Worm (Caenorhabditis elegans) whole organism, L3 larva: ENCODE data around the gene C15C7.6.
A peak's percentile ranks its signal among the peaks of the same experiment; 100 is the strongest.

Experiments used
- R02D3.7 ChIP-seq: fragments of 150-350 bp; optimal IDR thresholded peaks from 2 replicates; lab custom pipeline; 2014; ENCODE audit warnings: missing biosample characterization, missing genetic modification characterization
- ama-1 ChIP-seq: fragments of 150-350 bp; optimal IDR thresholded peaks from 2 replicates; lab custom pipeline; 2018
- ceh-9 ChIP-seq: sonication (generic microtip); optimal IDR thresholded peaks from 2 replicates; lab custom pipeline; 2018; ENCODE audit warnings: missing biosample characterization, missing genetic modification characterization
- daf-12 ChIP-seq: fragments of 150-350 bp; optimal IDR thresholded peaks from 2 replicates; lab custom pipeline; 2014; ENCODE audit warnings: missing biosample characterization, missing genetic modification reagents, missing genetic modification characterization
- egl-27 ChIP-seq: sonication (generic microtip); optimal IDR thresholded peaks from 4 replicates; lab custom pipeline; 2017; ENCODE audit warnings: missing biosample characterization, missing genetic modification reagents, missing genetic modification characterization
- egl-5 ChIP-seq: fragments of 150-350 bp; optimal IDR thresholded peaks from 2 replicates; lab custom pipeline; 2017; ENCODE audit warnings: missing biosample characterization, missing genetic modification reagents, missing genetic modification characterization, inconsistent platforms
- elt-1 ChIP-seq: fragments of 150-350 bp; optimal IDR thresholded peaks from 2 replicates; lab custom pipeline; 2014; ENCODE audit warnings: missing biosample characterization, missing genetic modification characterization
- elt-2 ChIP-seq: sonication (generic microtip); optimal IDR thresholded peaks from 2 replicates; lab custom pipeline; 2016; ENCODE audit warnings: missing genetic modification reagents, mild to moderate bottlenecking, missing genetic modification characterization, missing compliant biosample characterization
- eor-1 ChIP-seq, 2 experiments: fragments of 150-350 bp; optimal IDR thresholded peaks; 2 replicates each; lab custom pipeline; 2014 to 2018; ENCODE audit warnings: missing biosample characterization in 2 of 2, missing genetic modification characterization in 2 of 2
- fkh-10 ChIP-seq: sonication (generic microtip); optimal IDR thresholded peaks from 2 replicates; lab custom pipeline; 2017; ENCODE audit warnings: missing biosample characterization, missing genetic modification reagents, missing genetic modification characterization
- fkh-2 ChIP-seq: fragments of 150-350 bp; optimal IDR thresholded peaks from 2 replicates; lab custom pipeline; 2014; ENCODE audit warnings: missing biosample characterization, missing genetic modification reagents, missing genetic modification characterization
- fos-1 ChIP-seq: fragments of 150-350 bp; optimal IDR thresholded peaks from 2 replicates; lab custom pipeline; 2014; ENCODE audit warnings: missing biosample characterization, missing genetic modification characterization
- jun-1 ChIP-seq: fragments of 150-350 bp; optimal IDR thresholded peaks from 2 replicates; lab custom pipeline; 2014; ENCODE audit warnings: missing biosample characterization, missing genetic modification reagents, missing genetic modification characterization
- lin-15B ChIP-seq: fragments of 150-350 bp; optimal IDR thresholded peaks from 2 replicates; lab custom pipeline; 2014; ENCODE audit warnings: missing biosample characterization, missing genetic modification characterization
- lin-39 ChIP-seq: fragments of 150-350 bp; optimal IDR thresholded peaks from 2 replicates; lab custom pipeline; 2018; ENCODE audit warnings: missing biosample characterization, missing genetic modification reagents, missing genetic modification characterization
- lsy-12 ChIP-seq: sonication (generic microtip); optimal IDR thresholded peaks from 2 replicates; lab custom pipeline; 2016; ENCODE audit warnings: mild to moderate bottlenecking, missing genetic modification characterization, missing compliant biosample characterization
- mdl-1 ChIP-seq: fragments of 150-350 bp; optimal IDR thresholded peaks from 2 replicates; lab custom pipeline; 2014; ENCODE audit warnings: missing biosample characterization, missing genetic modification characterization
- mml-1 ChIP-seq: fragments of 150-350 bp; sonication (generic microtip); optimal IDR thresholded peaks from 3 replicates; lab custom pipeline; 2014; ENCODE audit warnings: missing biosample characterization, missing genetic modification characterization
- nfya-1 ChIP-seq: sonication (generic microtip); optimal IDR thresholded peaks from 2 replicates; lab custom pipeline; 2017; ENCODE audit warnings: missing genetic modification characterization, mild to moderate bottlenecking, missing compliant biosample characterization, antibody characterized with exemption, moderate library complexity; ENCODE audit not compliant: insufficient read depth
- nhr-11 ChIP-seq: fragments of 150-350 bp; optimal IDR thresholded peaks from 2 replicates; lab custom pipeline; 2014; ENCODE audit warnings: missing biosample characterization, missing genetic modification characterization
- nhr-12 ChIP-seq: fragments of 150-350 bp; optimal IDR thresholded peaks from 2 replicates; lab custom pipeline; 2014; ENCODE audit warnings: missing biosample characterization, missing genetic modification characterization
- nhr-237 ChIP-seq: fragments of 150-350 bp; optimal IDR thresholded peaks from 2 replicates; lab custom pipeline; 2014; ENCODE audit warnings: missing biosample characterization, missing genetic modification characterization
- nhr-25 ChIP-seq: sonication (generic microtip); optimal IDR thresholded peaks from 2 replicates; lab custom pipeline; 2017; ENCODE audit warnings: missing biosample characterization, missing genetic modification characterization
- nhr-28 ChIP-seq: fragments of 150-350 bp; optimal IDR thresholded peaks from 2 replicates; lab custom pipeline; 2014; ENCODE audit warnings: missing biosample characterization, missing genetic modification characterization
- nhr-43 ChIP-seq: sonication (generic microtip); optimal IDR thresholded peaks from 2 replicates; lab custom pipeline; 2016; ENCODE audit warnings: mild to moderate bottlenecking, missing genetic modification characterization, missing compliant biosample characterization; ENCODE audit not compliant: poor library complexity, severe bottlenecking
- nhr-76 ChIP-seq: fragments of 150-350 bp; sonication (generic microtip); optimal IDR thresholded peaks from 5 replicates; lab custom pipeline; 2014; ENCODE audit warnings: missing biosample characterization, missing genetic modification characterization
- nhr-77 ChIP-seq: fragments of 150-350 bp; optimal IDR thresholded peaks from 2 replicates; lab custom pipeline; 2014; ENCODE audit warnings: missing biosample characterization, missing genetic modification characterization
- pha-4 ChIP-seq: fragments of 150-350 bp; optimal IDR thresholded peaks from 2 replicates; lab custom pipeline; 2014; ENCODE audit warnings: missing biosample characterization, missing genetic modification reagents, missing genetic modification characterization
- pqm-1 ChIP-seq: fragments of 150-350 bp; optimal IDR thresholded peaks from 2 replicates; lab custom pipeline; 2017; ENCODE audit warnings: missing biosample characterization, missing genetic modification characterization, inconsistent platforms
- skn-1 ChIP-seq: fragments of 150-350 bp; optimal IDR thresholded peaks from 2 replicates; lab custom pipeline; 2014; ENCODE audit warnings: missing biosample characterization, missing genetic modification characterization
- snpc-4 ChIP-seq: fragments of 150-350 bp; optimal IDR thresholded peaks from 2 replicates; lab custom pipeline; 2014; ENCODE audit warnings: missing biosample characterization, missing genetic modification characterization
- tbx-2 ChIP-seq: sonication (generic microtip); optimal IDR thresholded peaks from 2 replicates; lab custom pipeline; 2016; ENCODE audit warnings: mild to moderate bottlenecking, missing genetic modification characterization, missing compliant biosample characterization
- unc-39 ChIP-seq: sonication (generic microtip); optimal IDR thresholded peaks from 4 replicates; lab custom pipeline; 2017; ENCODE audit warnings: missing biosample characterization, missing genetic modification characterization
- unc-62 ChIP-seq: fragments of 150-350 bp; sonication (generic microtip); optimal IDR thresholded peaks from 4 replicates; lab custom pipeline; 2014; ENCODE audit warnings: missing biosample characterization, missing genetic modification reagents, missing genetic modification characterization
- zag-1 ChIP-seq: fragments of 150-350 bp; optimal IDR thresholded peaks from 2 replicates; lab custom pipeline; 2014; ENCODE audit warnings: missing biosample characterization, missing genetic modification characterization

The C15C7.6 gene

DNA sequence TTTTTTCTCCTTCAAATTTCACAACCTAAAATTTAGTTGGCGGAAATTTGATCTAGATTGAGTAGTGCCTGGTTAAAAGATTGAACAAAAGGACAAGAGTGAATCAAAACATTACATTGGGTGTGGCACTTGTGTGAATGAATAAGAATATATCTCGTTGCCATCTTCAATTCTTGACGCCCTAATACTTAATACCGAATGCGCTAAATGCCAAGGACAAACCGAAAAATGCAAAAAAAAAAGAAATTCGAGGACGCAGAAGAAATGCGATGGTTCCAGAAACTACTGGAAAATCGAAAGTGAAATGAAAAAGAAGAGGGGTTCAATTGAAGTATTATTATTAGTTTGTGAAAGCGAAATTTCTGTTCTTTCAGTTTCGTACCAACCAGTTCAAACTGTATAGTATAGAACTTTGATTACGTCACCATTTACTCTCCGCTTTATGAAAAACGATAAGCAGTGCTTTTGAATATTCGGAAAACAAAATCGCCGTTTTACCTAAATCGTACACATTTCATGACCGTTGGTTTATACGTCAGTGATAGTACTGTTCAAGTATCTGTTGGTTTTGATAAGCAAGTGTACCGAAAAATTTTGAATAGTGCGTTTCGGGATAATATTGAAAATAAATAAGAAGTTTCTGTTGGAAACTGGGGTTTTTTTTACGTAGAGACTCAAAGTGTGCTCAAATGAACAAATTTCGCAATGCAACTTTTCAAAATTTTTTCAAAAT lies 15.1 kb downstream of the C15C7.6 start:
- TF ChIP-seq nhr-28 (tag; lab: Kevin White, UChicago): no peak
- TF ChIP-seq snpc-4 (tag; lab: Kevin White, UChicago): no peak
- peak; percentile 23 for TF ChIP-seq pqm-1 (tag; lab: Kevin White, UChicago)
- TF ChIP-seq jun-1: peak; percentile 45
- TF ChIP-seq elt-1 (tag; lab: Kevin White, UChicago): no peak
- no peak for TF ChIP-seq eor-1 (tag; optimal IDR thresholded peaks at IDR 0.05; lab: Kevin White, UChicago)
- no peak for TF ChIP-seq lin-15B (tag; lab: Kevin White, UChicago)
- no peak for TF ChIP-seq nhr-12 (tag; lab: Kevin White, UChicago)
- TF ChIP-seq lsy-12 (tag; lab: Kevin White, UChicago): no peak
- TF ChIP-seq nhr-25 (tag; lab: Kevin White, UChicago): peak; percentile 54
- TF ChIP-seq lin-39: no peak
- TF ChIP-seq unc-39 (tag; lab: Kevin White, UChicago): no peak
- TF ChIP-seq elt-2 (tag; lab: Kevin White, UChicago): peak; percentile 53
- no peak for TF ChIP-seq nhr-77 (tag; lab: Kevin White, UChicago)

DNA sequence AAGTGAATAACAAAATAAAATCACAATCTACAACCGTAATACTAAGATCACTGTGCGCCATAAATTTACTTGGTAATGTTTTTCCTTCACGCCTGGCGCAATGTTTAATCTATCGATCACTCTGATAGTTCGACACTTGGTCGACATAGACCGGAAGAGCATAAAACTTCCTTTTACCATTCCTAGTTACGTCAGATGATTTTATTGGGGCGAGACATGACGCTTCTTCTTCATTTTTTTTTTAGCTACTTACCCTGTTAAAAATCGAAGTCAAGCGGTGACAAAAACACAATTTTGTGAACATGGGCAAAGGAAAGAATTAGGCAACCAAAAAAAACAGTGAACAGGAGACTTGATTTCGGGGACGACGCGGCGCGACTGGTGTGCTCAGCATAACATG lies 15.8 kb downstream of the C15C7.6 start:
- peak; percentile 49 for TF ChIP-seq elt-2 (tag; lab: Kevin White, UChicago)
- TF ChIP-seq fkh-2 (tag; lab: Kevin White, UChicago): no peak

DNA sequence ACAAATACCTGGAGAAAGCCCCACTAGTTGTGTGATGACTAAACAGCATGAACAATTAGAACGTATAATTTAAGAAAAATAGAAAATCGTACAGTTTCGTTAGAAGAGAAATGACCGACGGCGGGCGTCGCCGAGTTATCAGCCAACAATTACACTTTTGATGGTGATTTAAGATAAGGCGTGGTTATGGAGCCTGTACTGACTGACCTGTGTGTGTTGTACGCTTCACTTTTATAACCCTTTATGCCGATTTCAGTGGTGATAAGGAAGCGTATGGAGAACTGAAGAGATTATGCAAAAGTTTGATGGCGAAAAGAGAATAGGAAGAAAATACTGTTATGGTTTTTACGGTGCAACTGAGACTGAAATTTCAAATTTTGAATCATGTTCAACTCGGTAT lies 17.2 kb downstream of the C15C7.6 start:
- TF ChIP-seq elt-1 (tag; lab: Kevin White, UChicago): no peak
- no peak for TF ChIP-seq skn-1
- no peak for TF ChIP-seq R02D3.7 (tag; lab: Kevin White, UChicago)
- TF ChIP-seq pqm-1 (tag; lab: Kevin White, UChicago): peak; percentile 96
- TF ChIP-seq elt-2 (tag; lab: Kevin White, UChicago): peak; percentile 98
- no peak for TF ChIP-seq mdl-1 (tag; lab: Kevin White, UChicago)
- TF ChIP-seq nfya-1 (tag; lab: Kevin White, UChicago): no peak
- TF ChIP-seq fos-1 (tag; lab: Kevin White, UChicago): no peak
- TF ChIP-seq snpc-4 (tag; lab: Kevin White, UChicago): no peak
- no peak for TF ChIP-seq daf-12 (tag; lab: Kevin White, UChicago)
- TF ChIP-seq nhr-25 (tag; lab: Kevin White, UChicago): no peak
- no peak for TF ChIP-seq ceh-9 (tag; lab: Kevin White, UChicago)
- TF ChIP-seq nhr-77 (tag; lab: Kevin White, UChicago): no peak
- TF ChIP-seq mml-1: no peak
- no peak for TF ChIP-seq ama-1
- no peak for TF ChIP-seq eor-1 (tag; optimal IDR thresholded peaks at IDR 0.05; lab: Kevin White, UChicago)
- peak; percentile 42 for TF ChIP-seq pha-4 (tag; lab: Kevin White, UChicago)
- TF ChIP-seq jun-1: peak; percentile 72
- no peak for TF ChIP-seq nhr-12 (tag; lab: Kevin White, UChicago)
- no peak for TF ChIP-seq nhr-76 (tag; lab: Kevin White, UChicago)
- no peak for TF ChIP-seq nhr-237 (tag; lab: Kevin White, UChicago)

DNA sequence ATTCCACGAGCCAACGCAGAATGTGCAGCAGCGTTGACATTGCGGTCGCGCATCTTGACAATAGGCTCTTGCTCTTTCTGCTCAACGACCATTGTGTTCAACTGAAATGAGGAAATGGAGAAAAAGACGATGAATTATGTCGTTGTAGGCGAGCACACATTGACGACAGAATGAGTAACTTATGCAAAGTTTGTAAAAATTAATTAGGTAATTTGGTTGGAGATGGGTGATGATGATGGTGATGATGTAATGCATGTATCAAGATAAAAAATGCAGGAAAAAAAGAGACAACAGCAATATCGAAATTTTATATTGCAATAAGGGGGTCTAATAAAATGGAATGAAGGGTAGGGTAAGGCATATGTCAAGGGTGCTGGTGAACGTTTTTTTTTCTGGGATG lies 18.0 kb downstream of the C15C7.6 start, which contains the start of gene bbln-1:
bbln-1 (minus strand) TSS at position 101 of the 400 bp plus-strand sequence.
- TF ChIP-seq tbx-2 (tag; lab: Kevin White, UChicago) (no peak), lsy-12 (tag; lab: Kevin White, UChicago) (no peak), unc-62 (GFP tag; lab: Kevin White, UChicago) (no peak), nhr-12 (tag; lab: Kevin White, UChicago) (no peak), nhr-11 (no peak), lin-15B (tag; lab: Kevin White, UChicago) (no peak), elt-1 (tag; lab: Kevin White, UChicago) (no peak), zag-1 (tag; lab: Kevin White, UChicago) (no peak), egl-27 (tag; lab: Kevin White, UChicago) (no peak), egl-5 (tag; lab: Kevin White, UChicago) (no peak), jun-1 (no peak), skn-1 (no peak), unc-39 (tag; lab: Kevin White, UChicago) (no peak), nhr-43 (tag; lab: Kevin White, UChicago) (no peak), fkh-10 (GFP tag; lab: Kevin White, UChicago) (no peak), snpc-4 (tag; lab: Kevin White, UChicago) (no peak)
